Worm (Caenorhabditis elegans): ENCODE measurements around the gene fce-2.
A peak's percentile ranks its signal among the peaks of the same experiment; 100 is the strongest.

fce-2 gene

DNA sequence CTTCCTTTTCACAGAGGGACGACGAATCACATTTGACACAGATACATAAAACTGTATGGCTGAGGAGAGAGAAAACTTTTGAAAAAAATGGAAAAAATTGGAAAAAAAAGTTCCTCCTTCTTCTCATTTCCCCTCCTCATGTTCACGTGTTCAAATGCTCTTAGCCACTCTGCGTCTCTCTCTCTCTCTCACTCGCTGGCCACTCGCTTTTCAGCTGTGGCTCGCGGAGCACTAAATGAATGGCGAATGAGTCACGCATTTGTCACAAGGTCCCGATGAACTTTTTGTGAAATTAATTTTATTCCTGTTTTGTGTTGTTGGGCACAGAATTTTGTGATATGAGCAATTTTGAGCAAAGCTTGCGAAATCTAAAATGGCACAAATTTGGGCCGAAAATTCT lies 7.3 kb upstream of the fce-2 start (continued):
- TF ChIP-seq nhr-19 (GFP tag; conservative IDR thresholded peaks at IDR 0.05) = 0 out of 2 replicates have a peak, but pooled peaks have one; percentile 12
- TF ChIP-seq blmp-1 (tag; optimal IDR thresholded peaks at IDR 0.05) = no peak
- TF ChIP-seq swsn-7 (tag; optimal IDR thresholded peaks at IDR 0.05) = peak; percentile 21
- no peak for TF ChIP-seq elt-2 (tag; optimal IDR thresholded peaks at IDR 0.05)
- TF ChIP-seq elt-3 (tag; optimal IDR thresholded peaks at IDR 0.05) = no peak
- TF ChIP-seq dsc-1 (tag; optimal IDR thresholded peaks at IDR 0.05) = peak; percentile 17

DNA sequence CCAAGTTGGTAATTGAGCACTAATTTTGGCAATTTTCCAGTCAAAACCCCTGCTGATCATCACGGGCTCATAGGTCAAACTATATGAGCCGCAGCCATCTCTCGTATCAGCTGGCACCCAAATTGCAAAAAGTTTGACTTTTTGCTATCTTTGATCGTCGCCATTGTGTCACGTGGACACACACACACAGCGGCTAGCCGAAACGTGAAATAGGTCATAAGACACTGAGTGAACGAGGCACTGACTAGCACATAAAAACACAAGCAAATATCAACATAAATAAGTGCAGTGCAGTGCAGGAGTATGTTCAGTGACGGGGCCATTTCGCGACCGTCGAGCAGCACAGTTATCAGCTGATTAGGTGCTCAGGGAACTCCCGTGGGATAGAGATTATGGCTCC lies 6.3 kb upstream of the fce-2 start:
- no peak for TF ChIP-seq elt-3 (tag; optimal IDR thresholded peaks at IDR 0.05)
- TF ChIP-seq lin-35 (GFP tag; optimal IDR thresholded peaks at IDR 0.05) = peak in 1 of 2 experiments; percentile 83
- peak; percentile 6 for TF ChIP-seq fos-1 (tag; optimal IDR thresholded peaks at IDR 0.05)
- TF ChIP-seq rnt-1 (tag; optimal IDR thresholded peaks at IDR 0.05) = peak; percentile 47
- TF ChIP-seq lin-39 (tag; optimal IDR thresholded peaks at IDR 0.05) = no peak
- no peak for TF ChIP-seq nhr-28 (tag; optimal IDR thresholded peaks at IDR 0.05)
- TF ChIP-seq jun-1 (tag; optimal IDR thresholded peaks at IDR 0.05) = peak; percentile 72
- TF ChIP-seq dpl-1 (GFP tag; optimal IDR thresholded peaks at IDR 0.05) = peak in 2 of 3 experiments; percentile 50 to 52
- TF ChIP-seq nhr-19 (GFP tag; conservative IDR thresholded peaks at IDR 0.05) = peak; percentile 80
- TF ChIP-seq C34B4.2 (tag; optimal IDR thresholded peaks at IDR 0.05) = no peak
- TF ChIP-seq fkh-4 (tag; optimal IDR thresholded peaks at IDR 0.05; ENCODE audit: borderline replicate concordance) = no peak
- TF ChIP-seq mdl-1 (tag; optimal IDR thresholded peaks at IDR 0.05) = peak in 1 of 2 experiments; percentile 98
- peak; percentile 62 for TF ChIP-seq ztf-4 (tag; optimal IDR thresholded peaks at IDR 0.05)
- no peak for TF ChIP-seq unc-86 (tag; optimal IDR thresholded peaks at IDR 0.05)
- no peak for TF ChIP-seq ceh-82 (tag; optimal IDR thresholded peaks at IDR 0.05)
- TF ChIP-seq ets-5 (GFP tag; IDR thresholded peaks at IDR 0.05) = no peak
- peak; percentile 91 for TF ChIP-seq nhr-71 (tag; optimal IDR thresholded peaks at IDR 0.05)
- no peak for TF ChIP-seq ceh-63 (GFP tag; optimal IDR thresholded peaks at IDR 0.05)
- peak; percentile 76 for TF ChIP-seq ama-1 (optimal IDR thresholded peaks at IDR 0.05)
- peak; percentile 4 for TF ChIP-seq sox-4 (tag; optimal IDR thresholded peaks at IDR 0.05)
- no peak for TF ChIP-seq nhr-12 (tag; optimal IDR thresholded peaks at IDR 0.05)
- no peak for TF ChIP-seq mef-2 (tag; optimal IDR thresholded peaks at IDR 0.05)
- TF ChIP-seq pqm-1 (tag; optimal IDR thresholded peaks at IDR 0.05) = no peak
- TF ChIP-seq blmp-1 (tag; optimal IDR thresholded peaks at IDR 0.05) = peak; percentile 38
- no peak for TF ChIP-seq F16B12.6 (tag; optimal IDR thresholded peaks at IDR 0.05)
- TF ChIP-seq fkh-10 (GFP tag; optimal IDR thresholded peaks at IDR 0.05) = no peak
- no peak for TF ChIP-seq dsc-1 (tag; optimal IDR thresholded peaks at IDR 0.05)
- TF ChIP-seq zag-1 (tag; optimal IDR thresholded peaks at IDR 0.05) = no peak
- no peak for TF ChIP-seq grh-1 (GFP tag; IDR thresholded peaks at IDR 0.05)
- peak; percentile 57 for TF ChIP-seq nhr-47 (tag; optimal IDR thresholded peaks at IDR 0.05)
- no peak for TF ChIP-seq efl-3 (GFP tag; optimal IDR thresholded peaks at IDR 0.05)
- TF ChIP-seq skn-1 (tag; optimal IDR thresholded peaks at IDR 0.05) = peak; percentile 37
- TF ChIP-seq isw-1 (GFP tag; IDR thresholded peaks at IDR 0.05) = no peak
- no peak for TF ChIP-seq hpl-2 (GFP tag; optimal IDR thresholded peaks at IDR 0.05)
- peak; percentile 62 for TF ChIP-seq tbx-2 (tag; optimal IDR thresholded peaks at IDR 0.05)
- peak; percentile 55 for TF ChIP-seq irx-1 (tag; optimal IDR thresholded peaks at IDR 0.05)
- peak; percentile 90 for TF ChIP-seq lin-14 (GFP tag; optimal IDR thresholded peaks at IDR 0.05)
- no peak for TF ChIP-seq unc-62 (GFP tag; optimal IDR thresholded peaks at IDR 0.05)
- peak; percentile 14 for TF ChIP-seq zip-4 (GFP tag; optimal IDR thresholded peaks at IDR 0.05)
- no peak for TF ChIP-seq lir-3 (tag; optimal IDR thresholded peaks at IDR 0.05; ENCODE audit: poor library complexity)
- no peak for TF ChIP-seq aha-1 (tag; optimal IDR thresholded peaks at IDR 0.05)
- TF ChIP-seq snu-23 (GFP tag; optimal IDR thresholded peaks at IDR 0.05) = peak; percentile 71
- peak; percentile 63 for TF ChIP-seq nhr-90 (tag; optimal IDR thresholded peaks at IDR 0.05; ENCODE audit: poor library complexity)
- peak; percentile 71 for TF ChIP-seq nhr-85 (tag)
- peak; percentile 61 for TF ChIP-seq mep-1 (tag; optimal IDR thresholded peaks at IDR 0.05)
- no peak for TF ChIP-seq hlh-4 (tag; optimal IDR thresholded peaks at IDR 0.05)
- peak; percentile 38 for TF ChIP-seq swsn-7 (tag; optimal IDR thresholded peaks at IDR 0.05)
- TF ChIP-seq aly-2 (tag; optimal IDR thresholded peaks at IDR 0.05) = no peak
- peak; percentile 38 for TF ChIP-seq xbp-1 (tag; optimal IDR thresholded peaks at IDR 0.05)
- no peak for TF ChIP-seq egl-27 (tag; optimal IDR thresholded peaks at IDR 0.05)
